Worm (Caenorhabditis elegans) whole organism, early embryonic: Measurements from ENCODE around the gene Y71H2B.8.

Experiments
- B0310.2 ChIP-seq: sonication (generic microtip); optimal IDR thresholded peaks from 2 replicates; lab custom pipeline; 2016; ENCODE audit warnings: mild to moderate bottlenecking, missing genetic modification characterization, missing compliant biosample characterization
- aly-1 ChIP-seq: sonication (generic microtip); optimal IDR thresholded peaks from 2 replicates; lab custom pipeline; 2016; ENCODE audit warnings: missing genetic modification characterization, missing compliant biosample characterization
- ama-1 ChIP-seq: fragments of 150-350 bp; optimal IDR thresholded peaks from 2 replicates; lab custom pipeline; 2014
- ceh-36 ChIP-seq: sonication (generic microtip); optimal IDR thresholded peaks from 2 replicates; lab custom pipeline; 2016; ENCODE audit warnings: missing genetic modification characterization, inconsistent platforms, missing compliant biosample characterization
- ets-7 ChIP-seq: sonication (generic microtip); optimal IDR thresholded peaks from 2 replicates; lab custom pipeline; 2016; ENCODE audit warnings: missing genotype, missing genetic modification characterization, missing compliant biosample characterization
- flt-1 ChIP-seq: fragments of 200-800 bp; sonication (Bioruptor generic); IDR thresholded peaks from 2 replicates; pipeline ENCODE4 v1.3.6; 2022; ENCODE audit warnings: missing genetic modification characterization, missing compliant biosample characterization
- hmbx-1 ChIP-seq: sonication (generic microtip); optimal IDR thresholded peaks from 2 replicates; lab custom pipeline; 2016; ENCODE audit warnings: mild to moderate bottlenecking, missing genetic modification characterization, missing compliant biosample characterization
- hmg-4 ChIP-seq: fragments of 200-800 bp; sonication (Bioruptor generic); optimal IDR thresholded peaks from 2 replicates; lab custom pipeline; 2018; ENCODE audit warnings: mild to moderate bottlenecking, missing genetic modification characterization, missing compliant biosample characterization
- hnd-1 ChIP-seq: sonication (generic microtip); optimal IDR thresholded peaks from 2 replicates; lab custom pipeline; 2016; ENCODE audit warnings: missing genetic modification characterization, missing compliant biosample characterization
- scrt-1 ChIP-seq: fragments of 200-800 bp; sonication (Bioruptor generic); IDR thresholded peaks from 2 replicates; pipeline ENCODE4 v1.3.6; 2022; ENCODE audit warnings: missing genetic modification characterization, missing compliant biosample characterization
- sea-1 ChIP-seq: fragments of 200-800 bp; sonication (Bioruptor generic); conservative IDR thresholded peaks from 2 replicates; pipeline ENCODE4 v1.3.6; 2022; ENCODE audit warnings: missing genetic modification characterization, missing compliant biosample characterization
- tbx-11 ChIP-seq: fragments of 200-800 bp; sonication (Bioruptor generic); IDR thresholded peaks from 2 replicates; pipeline ENCODE4 v1.3.6; 2022; ENCODE audit warnings: missing genetic modification characterization, missing compliant biosample characterization
- tbx-37 ChIP-seq: fragments of 200-800 bp; sonication (Bioruptor generic); conservative IDR thresholded peaks from 2 replicates; pipeline ENCODE4 v1.3.6; 2022; ENCODE audit warnings: missing genetic modification reagents, missing genetic modification characterization, missing compliant biosample characterization
- tra-4 ChIP-seq: sonication (generic microtip); optimal IDR thresholded peaks from 2 replicates; lab custom pipeline; 2017; ENCODE audit warnings: missing genetic modification characterization, missing compliant biosample characterization

- TF ChIP-seq ama-1 (lab: Kevin White, UChicago): no peak
- TF ChIP-seq hmg-4 (GFP tag; lab: Kevin White, UChicago): no peak
- no peak for TF ChIP-seq tbx-37 (GFP tag; lab: Robert Waterston, UW)
- TF ChIP-seq hmbx-1 (tag; lab: Kevin White, UChicago): no peak
- no peak for TF ChIP-seq tbx-11 (GFP tag; lab: Robert Waterston, UW)
- no peak for TF ChIP-seq B0310.2 (tag; lab: Kevin White, UChicago)
- no peak for TF ChIP-seq ets-7 (tag; lab: Kevin White, UChicago)
- no peak for TF ChIP-seq scrt-1 (GFP tag; lab: Robert Waterston, UW)
- no peak for TF ChIP-seq aly-1 (tag; lab: Kevin White, UChicago)
- no peak for TF ChIP-seq tra-4 (tag; lab: Kevin White, UChicago)
- TF ChIP-seq sea-1 (GFP tag; lab: Robert Waterston, UW): no peak
- TF ChIP-seq flt-1: no peak
- TF ChIP-seq hnd-1 (tag; lab: Kevin White, UChicago): no peak
- TF ChIP-seq ceh-36 (tag; lab: Kevin White, UChicago): no peak
Measured at ce11 chrIII:2618663-2619062, 39.6 kb downstream of the Y71H2B.8 start, which contains the start of gene Y71H2B.4.
